Fruit fly (Drosophila melanogaster) whole organism, embryonic: Measurements from ENCODE around the gene CG42258.

Source experiments
- Abd-B ChIP-seq: fragments of 200-800 bp; sonication (Bioruptor generic); optimal IDR thresholded peaks from 2 replicates; lab custom pipeline; 2018; ENCODE audit warnings: missing biosample characterization, mild to moderate bottlenecking, missing genetic modification characterization, moderate library complexity
- Ada2b ChIP-seq: fragments of 200-800 bp; sonication (Bioruptor generic); IDR thresholded peaks from 2 replicates; pipeline ENCODE4 v1.3.6; 2022; ENCODE audit warnings: missing biosample characterization, missing genetic modification characterization
- CG10959 ChIP-seq: fragments of 200-800 bp; sonication (Bioruptor generic); IDR thresholded peaks from 2 replicates; pipeline ENCODE4 v1.3.6; 2022; ENCODE audit warnings: missing biosample characterization, missing genetic modification characterization
- CG11723 ChIP-seq: fragments of 200-800 bp; sonication (Bioruptor generic); optimal IDR thresholded peaks from 2 replicates; lab custom pipeline; 2017; ENCODE audit warnings: missing biosample characterization, mild to moderate bottlenecking, missing genetic modification characterization
- CG12744 ChIP-seq: fragments of 200-800 bp; sonication (Bioruptor generic); optimal IDR thresholded peaks from 2 replicates; lab custom pipeline; 2016; ENCODE audit warnings: missing biosample characterization, missing genetic modification characterization
- CG13775 ChIP-seq: fragments of 200-800 bp; sonication (Bioruptor generic); optimal IDR thresholded peaks from 3 replicates; lab custom pipeline; 2017; ENCODE audit warnings: missing biosample characterization, mild to moderate bottlenecking, missing genetic modification characterization
- CG14710 ChIP-seq: fragments of 200-800 bp; sonication (Bioruptor generic); optimal IDR thresholded peaks from 3 replicates; lab custom pipeline; 2019; ENCODE audit warnings: missing biosample characterization, mild to moderate bottlenecking, missing genetic modification characterization, moderate library complexity
- CG15514 ChIP-seq: fragments of 200-800 bp; sonication (Bioruptor generic); optimal IDR thresholded peaks from 3 replicates; lab custom pipeline; 2017; ENCODE audit warnings: missing biosample characterization, missing genetic modification characterization, mild to moderate bottlenecking, moderate library complexity, missing genetic modification reagents
- CG1832 ChIP-seq: fragments of 200-800 bp; sonication (Bioruptor generic); optimal IDR thresholded peaks from 2 replicates; lab custom pipeline; 2017; ENCODE audit warnings: missing biosample characterization, mild to moderate bottlenecking, missing genetic modification characterization, inconsistent platforms
- CG2199 ChIP-seq: fragments of 200-800 bp; sonication (Bioruptor generic); IDR thresholded peaks from 3 replicates; pipeline ENCODE4 v1.3.6; 2022; ENCODE audit warnings: missing biosample characterization, missing genetic modification characterization
- CG3163 ChIP-seq: fragments of 200-800 bp; sonication (Bioruptor generic); optimal IDR thresholded peaks from 3 replicates; lab custom pipeline; 2016; ENCODE audit warnings: missing biosample characterization, missing genetic modification characterization
- CG4730 ChIP-seq: fragments of 200-800 bp; sonication (Bioruptor generic); IDR thresholded peaks from 2 replicates; pipeline ENCODE4 v1.3.6; 2022; ENCODE audit warnings: missing biosample characterization, missing genetic modification characterization
- CG6765 ChIP-seq: fragments of 200-800 bp; sonication (Bioruptor generic); optimal IDR thresholded peaks from 3 replicates; lab custom pipeline; 2017; ENCODE audit warnings: missing biosample characterization, mild to moderate bottlenecking, missing genetic modification characterization
- CG6791 ChIP-seq: fragments of 200-800 bp; sonication (Bioruptor generic); IDR thresholded peaks from 3 replicates; pipeline ENCODE4 v1.3.6; 2022; ENCODE audit warnings: missing biosample characterization, missing genetic modification characterization; ENCODE audit not compliant: partially characterized antibody
- CG7556 ChIP-seq: fragments of 200-800 bp; sonication (Bioruptor generic); optimal IDR thresholded peaks from 2 replicates; lab custom pipeline; 2017; ENCODE audit warnings: missing biosample characterization, mild to moderate bottlenecking, missing genetic modification characterization
- CG8089 ChIP-seq: fragments of 200-800 bp; sonication (Bioruptor generic); optimal IDR thresholded peaks from 3 replicates; lab custom pipeline; 2016; ENCODE audit warnings: missing biosample characterization, missing genetic modification characterization
- CG8388 ChIP-seq: fragments of 200-800 bp; sonication (Bioruptor generic); optimal IDR thresholded peaks from 2 replicates; lab custom pipeline; 2019; ENCODE audit warnings: missing biosample characterization, mild to moderate bottlenecking, missing genetic modification characterization, moderate library complexity
- CG9932 ChIP-seq: fragments of 200-800 bp; sonication (Bioruptor generic); IDR thresholded peaks from 2 replicates; pipeline ENCODE4 v1.3.6; 2022; ENCODE audit warnings: missing biosample characterization, missing genetic modification characterization
- Camta ChIP-seq: fragments of 200-800 bp; sonication (Bioruptor generic); optimal IDR thresholded peaks from 2 replicates; lab custom pipeline; 2016; ENCODE audit warnings: missing biosample characterization, missing genetic modification characterization
- D ChIP-seq, 2 experiments: fragments of 200-800 bp in 1 of 2; fragments of >200 bp in 1 of 2; sonication (Bioruptor generic) in 1 of 2; optimal IDR thresholded peaks; 2 replicates in 1 of 2; 3 replicates in 1 of 2; lab custom pipeline; 2017; ENCODE audit warnings: mild to moderate bottlenecking in 1 of 2, missing biosample characterization in 1 of 2, missing genetic modification characterization in 1 of 2, missing genetic modification reagents in 1 of 2
- H2.0 ChIP-seq: fragments of 200-800 bp; sonication (Bioruptor generic); IDR thresholded peaks from 2 replicates; pipeline ENCODE4 v1.3.6; 2022; ENCODE audit warnings: missing biosample characterization, missing genetic modification characterization
- HLH3B ChIP-seq: fragments of 200-800 bp; sonication (Bioruptor generic); IDR thresholded peaks from 2 replicates; pipeline ENCODE4 v1.3.6; 2022; ENCODE audit warnings: missing biosample characterization, missing genetic modification characterization
- Lhr ChIP-seq: fragments of 200-800 bp; sonication (Bioruptor generic); optimal IDR thresholded peaks from 3 replicates; lab custom pipeline; 2017; ENCODE audit warnings: mild to moderate bottlenecking, missing biosample characterization, missing genetic modification reagents, missing genetic modification characterization
- Lim3 ChIP-seq: fragments of 200-800 bp; sonication (Bioruptor generic); IDR thresholded peaks from 2 replicates; pipeline ENCODE4 v1.3.6; 2022; ENCODE audit warnings: missing biosample characterization, missing genetic modification characterization
- Mrtf ChIP-seq: fragments of 200-800 bp; sonication (Bioruptor generic); IDR thresholded peaks from 3 replicates; pipeline ENCODE4 v1.3.6; 2022; ENCODE audit warnings: missing biosample characterization, missing genetic modification characterization
- NfI ChIP-seq: fragments of 200-800 bp; sonication (Bioruptor generic); optimal IDR thresholded peaks from 3 replicates; lab custom pipeline; 2018; ENCODE audit warnings: missing biosample characterization, mild to moderate bottlenecking, missing genetic modification characterization, moderate library complexity
- Ravus ChIP-seq: fragments of 200-800 bp; sonication (Bioruptor generic); IDR thresholded peaks from 2 replicates; pipeline ENCODE4 v1.3.6; 2022; ENCODE audit warnings: missing biosample characterization, missing genetic modification characterization
- YL-1 ChIP-seq: fragments of 200-800 bp; sonication (Bioruptor generic); optimal IDR thresholded peaks from 3 replicates; lab custom pipeline; 2017; ENCODE audit warnings: missing biosample characterization, mild to moderate bottlenecking, missing genetic modification characterization
- abd-A ChIP-seq: fragments of 200-800 bp; sonication (Bioruptor generic); optimal IDR thresholded peaks from 3 replicates; lab custom pipeline; 2019; ENCODE audit warnings: missing biosample characterization, mild to moderate bottlenecking, missing genetic modification characterization, moderate library complexity
- bcd ChIP-seq: fragments of 200-800 bp; sonication (Bioruptor generic); optimal IDR thresholded peaks from 2 replicates; lab custom pipeline; 2017; ENCODE audit warnings: missing biosample characterization, mild to moderate bottlenecking, missing genetic modification characterization
- bowl ChIP-seq: fragments of 200-800 bp; sonication (Bioruptor generic); IDR thresholded peaks from 2 replicates; pipeline ENCODE4 v1.3.6; 2022; ENCODE audit warnings: missing biosample characterization, missing genetic modification characterization
- br ChIP-seq: fragments of >200 bp; optimal IDR thresholded peaks from 2 replicates; lab custom pipeline; 2017
- caup ChIP-seq: fragments of 200-800 bp; sonication (Bioruptor generic); optimal IDR thresholded peaks from 3 replicates; lab custom pipeline; 2017; ENCODE audit warnings: missing biosample characterization, mild to moderate bottlenecking, missing genetic modification characterization, moderate library complexity; ENCODE audit not compliant: severe bottlenecking
- chif ChIP-seq, 2 experiments: fragments of 200-800 bp; sonication (Bioruptor generic); optimal IDR thresholded peaks; 3 replicates each; lab custom pipeline; 2016; ENCODE audit warnings: missing biosample characterization in 2 of 2, missing genetic modification characterization in 2 of 2
- chn ChIP-seq: fragments of 200-800 bp; sonication (Bioruptor generic); optimal IDR thresholded peaks from 2 replicates; lab custom pipeline; 2016; ENCODE audit warnings: missing biosample characterization, missing genetic modification characterization
- ci ChIP-seq: fragments of 200-800 bp; sonication (Bioruptor generic); IDR thresholded peaks from 3 replicates; pipeline ENCODE4 v1.3.6; 2022; ENCODE audit warnings: missing biosample characterization, missing genetic modification characterization
- dmrt11E ChIP-seq: fragments of 200-800 bp; sonication (Bioruptor generic); optimal IDR thresholded peaks from 3 replicates; lab custom pipeline; 2018; ENCODE audit warnings: missing biosample characterization, mild to moderate bottlenecking, missing genetic modification characterization, moderate library complexity
- dpn ChIP-seq, 2 experiments: fragments of 200-800 bp; sonication (Bioruptor generic); optimal IDR thresholded peaks; 3 replicates each; lab custom pipeline; 2016; ENCODE audit warnings: missing biosample characterization in 2 of 2, missing genetic modification characterization in 2 of 2
- fd3F ChIP-seq: fragments of 200-800 bp; sonication (Bioruptor generic); optimal IDR thresholded peaks from 2 replicates; lab custom pipeline; 2018; ENCODE audit warnings: missing biosample characterization, mild to moderate bottlenecking, missing genetic modification characterization, moderate library complexity
- fd96Cb ChIP-seq: fragments of 200-800 bp; sonication (Bioruptor generic); optimal IDR thresholded peaks from 2 replicates; lab custom pipeline; 2018; ENCODE audit warnings: missing biosample characterization, mild to moderate bottlenecking, missing genetic modification characterization, moderate library complexity
- fu2 ChIP-seq: fragments of 200-800 bp; sonication (Bioruptor generic); optimal IDR thresholded peaks from 2 replicates; lab custom pipeline; 2016; ENCODE audit warnings: missing biosample characterization, missing genetic modification characterization
- grau ChIP-seq: fragments of 200-800 bp; optimal IDR thresholded peaks from 3 replicates; lab custom pipeline; 2019; ENCODE audit warnings: missing biosample characterization, mild to moderate bottlenecking, missing genetic modification characterization, moderate library complexity
- ranshi ChIP-seq: fragments of 200-800 bp; sonication (Bioruptor generic); IDR thresholded peaks from 2 replicates; pipeline ENCODE4 v1.3.6; 2022; ENCODE audit warnings: missing biosample characterization, missing genetic modification characterization
- ro ChIP-seq: fragments of 200-800 bp; sonication (Bioruptor generic); IDR thresholded peaks from 2 replicates; pipeline ENCODE4 v1.3.6; 2022; ENCODE audit warnings: missing biosample characterization, missing genetic modification characterization
- so ChIP-seq: fragments of 200-800 bp; sonication (Bioruptor generic); IDR thresholded peaks from 3 replicates; pipeline ENCODE4 v1.3.6; 2022; ENCODE audit warnings: missing biosample characterization, missing genetic modification characterization
- sob ChIP-seq: fragments of 200-800 bp; sonication (Bioruptor generic); IDR thresholded peaks from 2 replicates; pipeline ENCODE4 v1.3.6; 2022; ENCODE audit warnings: missing biosample characterization, missing genetic modification characterization
- tio ChIP-seq: fragments of 200-800 bp; sonication (Bioruptor generic); optimal IDR thresholded peaks from 2 replicates; lab custom pipeline; 2017; ENCODE audit warnings: missing biosample characterization, missing genetic modification characterization, inconsistent platforms
- ttk ChIP-seq: fragments of 200-800 bp; sonication (Bioruptor generic); IDR thresholded peaks from 2 replicates; pipeline ENCODE4 v2.1.2; 2022; ENCODE audit warnings: missing biosample characterization, missing genetic modification characterization
- wek ChIP-seq: fragments of 200-800 bp; sonication (Bioruptor generic); optimal IDR thresholded peaks from 3 replicates; lab custom pipeline; 2018; ENCODE audit warnings: missing biosample characterization, mild to moderate bottlenecking, missing genetic modification characterization, moderate library complexity
- zen2 ChIP-seq: fragments of 200-800 bp; sonication (Bioruptor generic); IDR thresholded peaks from 3 replicates; pipeline ENCODE4 v1.3.6; 2022; ENCODE audit warnings: missing biosample characterization, missing genetic modification characterization; ENCODE audit not compliant: partially characterized antibody

CG42258 gene

dm6 chrX:12469778-12470177 is 6.5 kb downstream of the CG42258 start (continued):
- peak; percentile 77 for TF ChIP-seq CG6765
- peak in 1 of 2 experiments; percentile 42 for TF ChIP-seq chif (GFP tag; optimal IDR thresholded peaks at IDR 0.05; lab: Kevin White, UChicago)
- TF ChIP-seq YL-1 (GFP tag; lab: Kevin White, UChicago) = no peak
- TF ChIP-seq ci = no peak
- peak; percentile 16 for TF ChIP-seq CG14710
- peak; percentile 51; the same call in 1 of the 2 replicates for TF ChIP-seq Ada2b
- TF ChIP-seq fd96Cb (tag; lab: Kevin White, UChicago) = peak; percentile 33
- no peak for TF ChIP-seq D (optimal IDR thresholded peaks at IDR 0.05; lab: Kevin White, UChicago)
- peak; percentile 16 for TF ChIP-seq D (GFP tag; optimal IDR thresholded peaks at IDR 0.05; lab: Kevin White, UChicago)
- TF ChIP-seq CG2199 = no peak
- TF ChIP-seq CG7556 (GFP tag; lab: Kevin White, UChicago) = peak; percentile 80
- TF ChIP-seq CG15514 (GFP tag; lab: Kevin White, UChicago) = peak; percentile 10
- no peak for TF ChIP-seq abd-A (tag; lab: Kevin White, UChicago)
- TF ChIP-seq Ravus (GFP tag; lab: Robert Waterston, UW) = 0 out of 2 replicates have a peak, but pooled peaks have one; percentile 4
- peak; percentile 60 for TF ChIP-seq grau
- no peak for TF ChIP-seq bowl (GFP tag; lab: Robert Waterston, UW)
- no peak; the same call in 2 of the 3 replicates for TF ChIP-seq CG6791 (GFP tag; lab: Robert Waterston, UW)
- peak; percentile 44; the same call in 1 of the 2 replicates for TF ChIP-seq CG4730
- TF ChIP-seq Mrtf (GFP tag; lab: Robert Waterston, UW) = no peak
- no peak; the same call in none of the 2 replicates for TF ChIP-seq sob (GFP tag; lab: Robert Waterston, UW)
- TF ChIP-seq wek (GFP tag; lab: Kevin White, UChicago) = no peak
- TF ChIP-seq H2.0 (GFP tag; lab: Robert Waterston, UW) = peak; percentile 51; the same call in 1 of the 2 replicates
- no peak for TF ChIP-seq br (lab: Kevin White, UChicago)
- 0 out of 2 replicates have a peak, but pooled peaks have one; percentile 28 for TF ChIP-seq ro (GFP tag; lab: Robert Waterston, UW)
- peak; percentile 65; the same call in 1 of the 3 replicates for TF ChIP-seq so (GFP tag; lab: Robert Waterston, UW)
- 0 out of 2 replicates have a peak, but pooled peaks have one; percentile 22 for TF ChIP-seq ttk
- no peak for TF ChIP-seq CG8089
- TF ChIP-seq ranshi (GFP tag; lab: Robert Waterston, UW) = no peak
- TF ChIP-seq zen2 = no peak
- no peak for TF ChIP-seq chn (GFP tag; lab: Kevin White, UChicago)
- TF ChIP-seq CG13775 (GFP tag; lab: Kevin White, UChicago) = peak; percentile 64
- TF ChIP-seq CG3163 (GFP tag; lab: Kevin White, UChicago) = no peak
- no peak for TF ChIP-seq CG10959 (GFP tag; lab: Robert Waterston, UW)
- peak; percentile 65 for TF ChIP-seq fu2
- peak; percentile 24 for TF ChIP-seq fd3F
- peak; percentile 55 for TF ChIP-seq bcd (GFP tag; lab: Kevin White, UChicago)
- peak; percentile 46 for TF ChIP-seq HLH3B (GFP tag; lab: Robert Waterston, UW)
- TF ChIP-seq Lim3 (GFP tag; lab: Robert Waterston, UW) = no peak
- TF ChIP-seq Abd-B (GFP tag; lab: Kevin White, UChicago) = peak; percentile 2
- no peak for TF ChIP-seq dmrt11E (tag; lab: Kevin White, UChicago)
- TF ChIP-seq CG12744 (GFP tag; lab: Kevin White, UChicago) = no peak
- peak; percentile 55 for TF ChIP-seq NfI (GFP tag; lab: Kevin White, UChicago)
- peak; percentile 11 for TF ChIP-seq Camta (GFP tag; lab: Kevin White, UChicago)
- peak; percentile 75 for TF ChIP-seq CG9932 (GFP tag; lab: Robert Waterston, UW)
- TF ChIP-seq dpn (GFP tag; optimal IDR thresholded peaks at IDR 0.05; lab: Kevin White, UChicago) = peak; percentile 64 to 65
- peak; percentile 60 for TF ChIP-seq tio (GFP tag; lab: Kevin White, UChicago)
- no peak for TF ChIP-seq CG11723 (GFP tag; lab: Kevin White, UChicago)
- TF ChIP-seq CG1832 (GFP tag; lab: Kevin White, UChicago) = no peak
- TF ChIP-seq CG8388 (GFP tag; lab: Kevin White, UChicago) = peak; percentile 47
- TF ChIP-seq Lhr (GFP tag; lab: Kevin White, UChicago) = no peak
- TF ChIP-seq caup (GFP tag; lab: Kevin White, UChicago) = peak; percentile 19
